Worm (Caenorhabditis elegans): Measurements from ENCODE around the gene F14D2.8.

Gene F14D2.8

DNA sequence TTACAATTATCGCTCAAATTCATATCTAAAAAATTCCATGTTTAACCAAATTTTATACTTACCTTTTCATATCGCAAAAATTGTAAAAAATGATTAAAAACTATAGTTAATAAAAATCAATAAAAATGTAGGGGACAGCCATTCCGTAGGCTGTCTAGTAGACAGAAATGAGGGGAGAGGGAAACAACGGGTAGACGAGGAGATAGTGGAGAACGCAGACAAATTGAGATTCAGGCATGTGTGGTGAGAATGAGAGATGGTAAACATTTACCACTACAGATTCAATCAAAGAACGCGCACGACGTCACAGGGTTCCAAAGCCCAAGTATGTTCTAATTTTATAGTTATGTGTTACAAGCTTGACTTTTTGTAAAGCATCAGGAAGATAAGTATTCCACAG lies 46.1 kb downstream of the F14D2.8 start:
- no peak for TF ChIP-seq unc-62 (GFP tag; optimal IDR thresholded peaks at IDR 0.05)

DNA sequence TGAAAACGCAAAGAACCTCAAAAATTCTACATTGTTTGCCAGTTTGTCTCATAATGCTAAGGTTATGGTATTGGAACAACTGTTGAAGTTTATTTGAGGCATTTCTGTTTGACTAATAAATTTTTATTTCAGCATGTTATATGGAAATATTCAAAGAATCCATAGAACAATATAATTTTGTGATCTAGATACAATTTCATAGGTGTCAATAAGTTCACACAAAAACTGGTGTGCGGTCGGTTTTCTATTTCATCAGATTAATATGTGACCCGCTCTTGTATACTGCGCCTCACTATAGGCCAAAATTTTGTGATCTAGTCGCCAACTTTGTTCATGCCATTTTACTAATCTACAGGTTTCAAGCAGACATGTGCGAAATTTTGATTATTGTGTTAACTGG lies 50.2 kb downstream of the F14D2.8 start, which contains the start of gene btb-22:
Gene btb-22 (plus strand): TSS at position 301 of the 400 bp plus-strand sequence.
- no peak for TF ChIP-seq unc-62 (GFP tag; optimal IDR thresholded peaks at IDR 0.05)

DNA sequence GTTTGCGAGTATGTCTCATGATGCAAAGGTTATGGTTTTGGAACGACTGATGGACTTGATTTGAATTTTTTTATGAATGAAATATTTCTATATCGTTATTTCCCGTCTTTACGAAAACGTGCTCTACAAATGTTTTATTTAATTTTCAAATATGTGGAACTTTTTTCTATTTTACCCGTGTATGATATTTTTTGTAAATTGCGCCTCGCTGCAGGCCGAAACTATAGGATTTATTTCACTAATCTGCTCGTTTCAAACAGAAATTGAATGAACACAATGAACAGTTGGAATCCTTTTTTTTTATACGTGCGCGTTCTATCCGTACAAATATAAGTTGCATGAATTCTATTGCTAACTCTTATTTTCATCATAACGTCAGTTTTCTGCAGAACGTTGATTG lies 51.8 kb downstream of the F14D2.8 start, which contains the start of gene btb-18:
Gene btb-18 (plus strand): TSS at position 301 of the 400 bp plus-strand sequence.
- TF ChIP-seq unc-62 (GFP tag; optimal IDR thresholded peaks at IDR 0.05), result no peak

Data from whole organism, dauer.